Fruit fly (Drosophila melanogaster) whole organism, larva: ENCODE results near the gene Prosbeta2R2.

ENCODE experiments used
- noc ChIP-seq: fragments of 200-800 bp; sonication (Bioruptor generic); optimal IDR thresholded peaks from 3 replicates; lab custom pipeline; 2019; ENCODE audit warnings: missing biosample characterization, mild to moderate bottlenecking, missing genetic modification characterization, moderate library complexity

The Prosbeta2R2 gene

DNA sequence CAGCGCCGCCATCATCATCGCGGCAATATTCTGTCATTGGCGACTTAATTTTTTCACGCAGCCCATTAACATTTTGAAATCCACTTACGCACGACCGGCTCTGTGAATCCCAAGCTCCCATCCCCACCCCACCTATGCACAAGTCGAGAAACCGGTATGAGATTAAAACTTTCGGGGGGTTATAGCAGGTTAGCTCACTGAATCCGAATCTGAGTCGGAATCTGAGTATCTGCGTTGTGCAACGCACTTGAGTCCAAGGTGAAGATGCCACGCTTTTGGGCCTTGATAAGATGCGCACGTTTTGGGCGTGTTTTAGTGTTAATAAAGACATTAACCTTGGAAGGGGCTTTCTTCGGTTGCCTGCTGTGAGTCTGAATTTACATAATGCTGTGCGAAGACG lies 27.6 kb upstream of the Prosbeta2R2 start:
- no peak for TF ChIP-seq noc

DNA sequence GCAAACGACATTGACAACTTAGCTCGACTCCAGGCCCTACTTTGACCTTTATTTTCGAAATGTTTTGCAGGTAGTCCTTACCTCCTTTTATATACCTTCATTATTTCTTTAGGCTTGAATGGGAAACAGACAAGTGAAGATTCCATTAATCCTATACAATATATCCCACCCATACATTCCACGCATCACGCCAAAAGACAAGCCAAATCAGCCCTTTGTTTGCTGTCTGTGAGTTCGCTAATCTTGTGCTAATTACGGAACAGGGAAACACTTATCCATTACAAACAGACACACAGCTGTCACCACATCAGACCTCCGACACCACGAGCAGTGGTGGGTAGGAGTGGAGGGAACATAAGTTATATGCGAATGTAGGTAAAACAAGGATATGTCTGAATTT lies 21.4 kb upstream of the Prosbeta2R2 start, which contains the start of gene CG33293:
CG33293 (minus strand) TSS at position 15 of the 400 bp plus-strand sequence.
- TF ChIP-seq noc, result no peak

DNA sequence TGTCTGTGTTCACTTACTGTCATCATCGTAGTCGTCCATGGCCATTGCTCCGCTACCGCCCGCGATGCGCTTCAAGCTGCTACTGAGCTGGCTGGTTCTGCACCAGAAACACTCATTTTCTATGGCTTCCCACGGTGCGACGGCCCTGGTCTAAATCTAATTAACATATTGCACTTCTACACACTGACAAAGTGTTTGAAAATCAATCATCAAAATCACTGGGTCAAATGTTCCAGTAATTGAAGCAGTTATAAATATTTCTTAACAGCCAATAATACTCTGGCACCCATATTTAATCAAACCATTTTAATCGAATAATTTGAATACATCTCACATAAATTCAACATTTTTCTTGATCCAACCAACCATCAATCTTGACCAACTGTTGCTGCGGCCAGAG lies 17.9 kb upstream of the Prosbeta2R2 start, which contains the start of gene rtp:
rtp (minus strand) TSS at position 101 of the 400 bp plus-strand sequence.
- TF ChIP-seq noc, result no peak

- TF ChIP-seq noc, result peak; percentile 55
Measured at dm6 chr3R:5232197-5232607, 12.9 kb upstream of the Prosbeta2R2 start, which contains the start of the genes Kat60 and Mms19. Kat60 (minus strand) TSS chr3R:5232209. Mms19 (plus strand) TSS chr3R:5232543.

DNA sequence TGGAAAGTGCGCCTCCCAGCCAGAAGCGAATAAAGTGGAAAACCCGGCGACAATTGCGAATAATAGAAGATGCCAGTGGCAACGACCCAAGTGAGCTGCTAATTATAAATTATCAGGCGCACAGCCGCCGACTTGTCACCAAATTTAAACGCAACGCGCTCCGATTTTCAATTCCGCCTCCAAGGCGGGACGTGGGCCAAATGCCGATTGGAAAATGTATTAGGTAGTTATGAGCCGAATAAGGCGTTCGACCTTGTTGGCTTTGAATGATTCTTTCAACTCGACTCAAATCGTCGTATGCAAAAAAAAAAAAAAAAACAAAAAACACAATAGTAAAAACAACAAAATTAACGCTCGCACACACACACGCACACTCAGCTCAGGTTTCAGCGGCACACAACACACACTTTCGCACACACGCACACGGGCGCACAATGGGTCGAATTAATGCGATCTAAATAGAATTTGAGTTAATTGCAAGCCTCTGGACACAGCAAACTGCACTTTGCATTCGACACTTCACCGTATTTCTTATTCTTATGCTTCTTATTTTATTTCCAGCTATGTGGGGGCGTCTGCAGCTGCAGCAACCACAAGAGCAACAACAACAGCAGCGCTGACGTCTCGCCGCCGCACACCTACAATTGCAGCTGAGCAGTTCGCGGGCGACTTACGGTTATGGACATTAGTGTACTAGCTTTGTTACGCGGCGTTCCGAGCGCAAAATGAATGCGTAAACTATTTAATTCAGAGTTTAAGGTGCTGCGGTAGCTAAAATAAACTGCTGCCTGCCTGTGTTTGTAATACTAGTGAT lies 12.3 kb upstream of the Prosbeta2R2 start:
- TF ChIP-seq noc, result no peak

dm6 chr3R:5229458-5229857 lies 10.1 kb upstream of the Prosbeta2R2 start:
- no peak for TF ChIP-seq noc

- TF ChIP-seq noc, result no peak
Measured at dm6 chr3R:5226025-5226424, 6.7 kb upstream of the Prosbeta2R2 start, which contains the start of gene Vps37B. Vps37B (plus strand) TSS chr3R:5226158.

dm6 chr3R:5223839-5224238 lies 4.5 kb upstream of the Prosbeta2R2 start, which contains the start of gene CG14664:
CG14664 (plus strand) TSS chr3R:5224139.
- no peak for TF ChIP-seq noc

DNA sequence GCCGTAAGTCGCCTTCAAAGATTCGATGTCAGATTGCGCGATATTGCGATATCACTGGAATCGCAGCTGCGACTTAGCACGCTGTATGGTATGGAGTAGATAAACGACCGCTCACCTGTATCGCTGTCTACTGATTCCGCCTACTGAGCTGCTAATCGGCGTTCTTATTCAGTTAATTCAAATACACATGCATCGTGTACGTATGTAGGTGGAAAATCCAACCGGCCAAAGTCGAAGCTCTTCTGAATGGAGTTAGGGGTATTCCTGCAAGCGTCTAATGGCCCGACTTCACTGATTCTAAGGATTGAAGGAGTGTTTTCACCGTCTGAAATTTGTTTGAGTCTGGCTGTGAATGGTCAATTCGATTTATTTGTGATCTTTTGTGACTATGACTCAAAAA lies 3.8 kb upstream of the Prosbeta2R2 start, which contains the start of gene CG2604:
CG2604 (minus strand) TSS at position 231 of the 400 bp plus-strand sequence.
- no peak for TF ChIP-seq noc

- no peak for TF ChIP-seq noc
Measured at dm6 chr3R:5217278-5217714, 2.0 kb downstream of the Prosbeta2R2 start, which contains the start of gene cno. cno (minus strand) TSS chr3R:5217456.

DNA sequence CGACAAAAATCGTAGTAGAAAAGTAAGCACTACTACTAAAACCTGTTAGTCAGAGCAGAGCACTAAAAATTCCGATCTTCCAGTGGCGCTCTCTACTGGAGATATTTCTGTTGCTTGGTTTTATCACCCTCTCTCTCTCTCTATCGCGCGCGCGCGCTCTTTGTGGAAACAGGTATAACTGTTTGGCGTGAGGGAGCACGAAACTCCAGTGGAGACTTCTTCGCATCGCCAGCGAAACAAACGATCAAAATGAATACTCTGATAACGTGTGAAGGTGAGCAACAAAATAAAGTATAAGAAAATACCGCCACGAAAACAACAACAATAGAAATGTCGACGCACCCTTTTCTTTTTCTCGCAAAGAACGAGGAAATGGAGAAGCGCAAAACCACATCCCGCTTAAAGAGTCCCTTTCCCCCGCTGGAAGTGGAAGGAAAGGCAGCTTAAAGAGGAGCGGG lies 3.0 kb downstream of the Prosbeta2R2 start:
- TF ChIP-seq noc, result no peak

DNA sequence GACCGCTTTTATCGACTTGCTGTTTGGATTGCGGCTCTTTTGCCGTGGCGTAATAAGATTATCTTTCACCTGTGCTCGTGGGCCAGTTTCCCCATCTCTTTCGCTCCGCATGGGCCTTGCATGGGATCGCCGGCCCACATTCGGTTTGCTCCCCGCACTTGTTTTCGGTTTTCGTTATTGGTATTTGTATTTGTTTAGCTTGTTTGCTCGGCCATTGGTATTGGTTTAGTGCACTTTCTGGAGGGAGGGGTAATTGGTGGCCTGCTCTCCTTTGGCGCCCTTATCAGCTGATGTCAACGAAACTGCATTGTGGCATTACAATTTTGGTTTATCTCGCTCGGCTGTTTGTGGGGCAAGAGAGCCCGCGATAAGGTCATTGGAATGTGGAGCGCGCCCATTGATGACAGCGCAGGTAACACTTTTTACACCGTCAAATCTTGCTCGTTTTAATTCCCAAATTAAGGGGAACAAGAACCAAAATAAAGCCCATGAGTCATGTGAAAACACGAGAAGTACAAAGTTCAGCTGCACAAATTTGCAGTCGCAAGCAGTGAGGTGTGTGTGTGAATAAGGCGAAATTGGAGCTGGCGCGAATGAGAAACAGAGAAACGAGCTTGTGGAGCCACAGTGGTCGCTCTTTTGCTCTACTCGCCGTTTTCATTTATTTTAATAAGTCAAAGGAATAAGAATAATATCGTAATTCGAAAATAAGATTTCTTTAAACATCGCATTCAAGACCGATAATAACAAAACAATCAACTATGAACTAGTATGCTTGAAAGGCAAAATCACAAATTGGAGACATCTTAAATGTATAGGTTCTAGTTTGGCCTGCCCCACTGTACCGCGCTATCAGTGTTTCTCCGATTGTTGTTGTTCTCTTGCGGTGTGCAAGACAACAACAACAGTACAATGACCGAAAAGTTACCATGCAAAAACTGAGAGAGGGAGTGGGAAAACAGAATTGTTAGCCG lies 3.7 kb downstream of the Prosbeta2R2 start:
- TF ChIP-seq noc, result peak; percentile 25

DNA sequence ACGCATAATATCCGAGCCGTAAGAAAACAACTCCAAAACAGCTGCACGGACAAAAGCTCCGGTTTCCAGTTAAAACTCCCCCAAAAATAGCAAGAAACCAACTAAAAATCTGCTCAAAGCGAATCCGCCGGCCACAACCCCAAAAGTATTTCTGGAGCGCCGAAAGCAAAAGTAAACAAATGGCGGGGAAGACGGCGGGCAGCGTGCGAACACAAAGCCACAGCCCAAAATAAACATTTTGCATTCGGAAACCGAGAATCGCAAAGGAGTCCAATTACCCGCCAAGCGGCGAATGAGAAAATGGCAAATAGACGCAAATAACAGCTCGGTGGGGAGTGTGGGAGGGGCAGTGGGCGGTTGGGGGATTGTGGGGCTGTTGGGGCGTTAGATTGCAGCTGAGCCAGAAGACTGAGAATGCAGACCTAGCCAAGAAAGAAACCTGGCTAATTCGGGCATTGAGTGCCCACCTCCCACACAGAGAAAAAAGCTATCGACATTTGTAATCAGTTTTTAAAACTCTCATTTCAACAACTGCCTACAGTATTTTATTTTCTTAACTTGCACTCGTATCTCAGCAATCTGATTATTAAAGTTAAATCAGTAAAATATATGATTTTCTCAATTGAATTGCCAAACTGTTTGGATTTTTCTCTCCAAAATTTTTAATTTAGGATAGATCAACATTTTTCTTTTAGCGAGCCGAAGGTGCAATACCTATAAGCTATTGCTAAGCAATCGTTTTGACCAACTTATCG lies 5.0 kb downstream of the Prosbeta2R2 start:
- TF ChIP-seq noc, result no peak

DNA sequence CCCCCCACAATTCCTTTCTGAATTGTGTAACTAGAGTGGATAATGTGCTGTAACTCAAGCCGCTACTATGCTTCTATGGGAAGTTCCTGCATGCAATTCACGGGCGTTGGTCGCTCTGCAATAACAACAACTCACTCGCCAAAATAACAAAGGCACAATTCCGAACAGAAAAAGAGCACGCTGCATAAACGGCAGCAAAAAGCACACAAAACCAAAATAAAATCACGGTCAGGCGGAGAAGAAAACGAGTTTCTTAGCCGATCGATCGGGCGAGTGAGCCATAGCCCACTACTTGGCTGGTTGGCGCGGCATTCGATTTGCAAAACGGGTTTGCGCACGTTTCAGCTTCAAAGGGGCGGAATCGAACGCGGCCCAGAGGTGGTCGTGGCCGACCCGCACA lies 6.0 kb downstream of the Prosbeta2R2 start:
- TF ChIP-seq noc, result no peak

- TF ChIP-seq noc, result no peak
Measured at dm6 chr3R:5212759-5213053, 6.6 kb downstream of the Prosbeta2R2 start.
